Fruit fly (Drosophila melanogaster): ENCODE results near the gene CG4502.
A peak's percentile ranks its signal among the peaks of the same experiment; 100 is the strongest.

CG4502 gene

dm6 chr2L:7188530-7188996, 15.5 kb downstream of the CG4502 start (continued):
- TF ChIP-seq OdsH (GFP tag; optimal IDR thresholded peaks at IDR 0.05) (peak; percentile 100), CG10631 (GFP tag; optimal IDR thresholded peaks at IDR 0.05) (peak; percentile 100), fd59A (GFP tag; optimal IDR thresholded peaks at IDR 0.05) (peak; percentile 100), Smox (GFP tag; optimal IDR thresholded peaks at IDR 0.05) (peak; percentile 99), CG32006 (GFP tag; optimal IDR thresholded peaks at IDR 0.05) (peak; percentile 100), acj6 (GFP tag; optimal IDR thresholded peaks at IDR 0.05) (peak; percentile 100), Sox14 (GFP tag; optimal IDR thresholded peaks at IDR 0.05) (peak; percentile 100), Sox102F (GFP tag; optimal IDR thresholded peaks at IDR 0.05) (peak; percentile 100), CG8119 (GFP tag; IDR thresholded peaks at IDR 0.05) (peak; percentile 100), CG6163 (GFP tag; IDR thresholded peaks at IDR 0.05) (peak; percentile 100), Sox15 (GFP tag; optimal IDR thresholded peaks at IDR 0.05) (peak; percentile 100), topi (GFP tag; optimal IDR thresholded peaks at IDR 0.05) (peak; percentile 100), fd85E (GFP tag; optimal IDR thresholded peaks at IDR 0.05) (peak; percentile 97)

dm6 chr2L:7187920-7188529, 16.0 kb downstream of the CG4502 start:
- TF ChIP-seq CG3919 (GFP tag; optimal IDR thresholded peaks at IDR 0.05), result no peak
- no peak for TF ChIP-seq Blimp-1 (GFP tag; optimal IDR thresholded peaks at IDR 0.05)
- no peak for TF ChIP-seq CG34406 (GFP tag; optimal IDR thresholded peaks at IDR 0.05)
- no peak for TF ChIP-seq spab (GFP tag; optimal IDR thresholded peaks at IDR 0.05)
- no peak for TF ChIP-seq CG7368 (GFP tag; optimal IDR thresholded peaks at IDR 0.05)
- TF ChIP-seq cyc (GFP tag; optimal IDR thresholded peaks at IDR 0.05), result no peak
- no peak for TF ChIP-seq CG10669 (GFP tag; optimal IDR thresholded peaks at IDR 0.05)
- no peak for TF ChIP-seq acj6 (GFP tag; optimal IDR thresholded peaks at IDR 0.05)
- no peak for TF ChIP-seq CG31627 (GFP tag; optimal IDR thresholded peaks at IDR 0.05)
- no peak for TF ChIP-seq OdsH (GFP tag; optimal IDR thresholded peaks at IDR 0.05)
- no peak for TF ChIP-seq dac (GFP tag; optimal IDR thresholded peaks at IDR 0.05)
- no peak for TF ChIP-seq CG32006 (GFP tag; optimal IDR thresholded peaks at IDR 0.05)
- no peak for TF ChIP-seq eg (GFP tag; IDR thresholded peaks at IDR 0.05)

- no peak for TF ChIP-seq pdm3 (GFP tag; optimal IDR thresholded peaks at IDR 0.05)
- TF ChIP-seq fkh (GFP tag; optimal IDR thresholded peaks at IDR 0.05), result peak; percentile 98
- TF ChIP-seq Eip78C (GFP tag), result peak; percentile 65
- no peak for TF ChIP-seq fd59A (GFP tag; optimal IDR thresholded peaks at IDR 0.05)
Measured at dm6 chr2L:7181978-7182392, 22.1 kb downstream of the CG4502 start, which contains the start of gene MICU1. Gene MICU1, plus strand, starts transcription at chr2L:7182234.

- TF ChIP-seq Eip78C (GFP tag) (peak; percentile 14), CG6276 (GFP tag; optimal IDR thresholded peaks at IDR 0.05) (no peak), CG8319 (GFP tag; optimal IDR thresholded peaks at IDR 0.05) (no peak), acj6 (GFP tag; optimal IDR thresholded peaks at IDR 0.05) (peak; percentile 6), CG7368 (GFP tag; optimal IDR thresholded peaks at IDR 0.05) (no peak), CG6163 (GFP tag; IDR thresholded peaks at IDR 0.05) (peak; percentile 54; the same call in 2 of the 3 replicates), topi (GFP tag; optimal IDR thresholded peaks at IDR 0.05) (peak; percentile 4)
Measured at dm6 chr2L:7179276-7179675, 24.8 kb downstream of the CG4502 start.

- TF ChIP-seq CG1621 (tag; optimal IDR thresholded peaks at IDR 0.05) (peak; percentile 51), fkh (GFP tag; optimal IDR thresholded peaks at IDR 0.05) (no peak), CG4318 (GFP tag; optimal IDR thresholded peaks at IDR 0.05) (no peak), Smox (GFP tag; optimal IDR thresholded peaks at IDR 0.05) (peak; percentile 19), CG6808 (GFP tag; optimal IDR thresholded peaks at IDR 0.05) (no peak), CG8632 (GFP tag; optimal IDR thresholded peaks at IDR 0.05) (peak; percentile 37), lz (GFP tag; optimal IDR thresholded peaks at IDR 0.05) (no peak), eg (GFP tag; IDR thresholded peaks at IDR 0.05) (no peak), CG7368 (GFP tag; optimal IDR thresholded peaks at IDR 0.05) (no peak), Lpt (GFP tag; optimal IDR thresholded peaks at IDR 0.05) (no peak), fd85E (GFP tag; optimal IDR thresholded peaks at IDR 0.05) (no peak), Hr39 (GFP tag; optimal IDR thresholded peaks at IDR 0.05) (peak; percentile 20), CG31627 (GFP tag; optimal IDR thresholded peaks at IDR 0.05) (peak; percentile 55), CG10631 (GFP tag; optimal IDR thresholded peaks at IDR 0.05) (no peak), CG34406 (GFP tag; optimal IDR thresholded peaks at IDR 0.05) (peak; percentile 39), Blimp-1 (GFP tag; optimal IDR thresholded peaks at IDR 0.05) (no peak), Hr38 (GFP tag; optimal IDR thresholded peaks at IDR 0.05) (no peak), CG8319 (GFP tag; optimal IDR thresholded peaks at IDR 0.05) (no peak), Sox14 (GFP tag; optimal IDR thresholded peaks at IDR 0.05) (no peak), Ets21C (GFP tag; optimal IDR thresholded peaks at IDR 0.05) (no peak), CG3032 (tag; optimal IDR thresholded peaks at IDR 0.05) (no peak), dsx (GFP tag; optimal IDR thresholded peaks at IDR 0.05; ENCODE audit: poor library complexity, severe bottlenecking) (peak; percentile 53), OdsH (GFP tag; optimal IDR thresholded peaks at IDR 0.05) (no peak), Eip78C (GFP tag) (peak; percentile 84), CG6163 (GFP tag; IDR thresholded peaks at IDR 0.05) (peak; percentile 83), Hr4 (GFP tag; optimal IDR thresholded peaks at IDR 0.05) (peak; percentile 33)
Measured at dm6 chr2L:7175786-7176185, 28.3 kb downstream of the CG4502 start.

Measured in whole organism, prepupa.